Fruit fly (Drosophila melanogaster): Measurements from ENCODE around the gene ver.
A peak's percentile ranks its signal among the peaks of the same experiment; 100 is the strongest.

Gene ver

DNA sequence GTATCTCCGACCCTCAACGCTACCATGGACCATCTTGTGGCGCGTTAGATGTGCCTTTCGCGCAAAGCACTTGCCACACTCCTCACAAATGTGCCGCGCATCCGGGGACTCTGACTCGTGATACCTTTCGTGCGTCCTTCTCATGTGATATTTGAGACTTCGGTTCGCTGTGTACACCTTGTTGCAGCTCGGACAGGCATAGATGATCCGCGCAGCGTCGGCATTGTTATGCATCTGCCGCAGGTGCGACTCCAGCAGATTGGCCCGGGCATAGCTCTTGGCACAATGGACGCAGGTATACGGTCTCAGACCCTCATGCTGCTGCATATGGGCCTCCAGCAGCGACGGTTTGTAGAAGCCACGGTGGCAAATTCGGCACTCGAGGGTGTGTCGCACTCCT is 17.8 kb upstream of the ver start:
- TF ChIP-seq CG7368 (GFP tag; optimal IDR thresholded peaks at IDR 0.05) = no peak
- no peak for TF ChIP-seq dsx (GFP tag; optimal IDR thresholded peaks at IDR 0.05; ENCODE audit: poor library complexity, severe bottlenecking)
- no peak for TF ChIP-seq CG1621 (tag; optimal IDR thresholded peaks at IDR 0.05)

DNA sequence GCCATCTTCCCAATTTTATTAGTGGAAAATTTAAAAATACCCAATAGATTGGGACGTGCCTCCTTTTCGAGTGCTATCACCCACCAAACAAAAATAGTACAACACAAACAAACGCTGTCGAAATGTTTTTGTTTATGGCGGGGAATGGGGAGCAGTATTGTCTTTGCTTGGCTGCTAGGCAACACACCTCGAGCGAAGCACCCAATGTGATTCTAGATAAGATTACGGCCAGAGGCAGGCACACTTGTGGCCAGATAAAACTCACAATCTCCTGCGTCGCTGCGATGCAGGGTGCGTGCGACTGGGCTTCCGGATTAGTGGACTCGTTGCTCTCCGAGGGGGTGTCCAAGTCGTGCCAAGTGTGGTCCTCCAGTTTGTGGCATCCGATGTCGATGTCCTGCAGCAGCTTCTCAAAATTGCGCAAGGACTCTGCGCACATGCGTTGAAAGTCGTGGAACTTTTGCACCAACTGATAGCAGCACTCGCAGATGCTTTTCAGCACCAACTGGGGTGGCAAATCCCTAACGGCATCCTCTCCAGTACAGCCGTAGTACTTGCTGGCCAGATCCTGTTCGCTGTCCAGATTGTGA is 16.7 kb upstream of the ver start:
- TF ChIP-seq Sox15 (GFP tag; optimal IDR thresholded peaks at IDR 0.05) (no peak), lz (GFP tag; optimal IDR thresholded peaks at IDR 0.05) (no peak), Sox14 (GFP tag; optimal IDR thresholded peaks at IDR 0.05) (no peak), CG7368 (GFP tag; optimal IDR thresholded peaks at IDR 0.05) (no peak), vri (GFP tag; optimal IDR thresholded peaks at IDR 0.05) (no peak), Hr39 (GFP tag; optimal IDR thresholded peaks at IDR 0.05) (no peak), CG9139 (GFP tag; optimal IDR thresholded peaks at IDR 0.05) (no peak), CG3032 (tag; optimal IDR thresholded peaks at IDR 0.05) (no peak), net (GFP tag; optimal IDR thresholded peaks at IDR 0.05) (no peak), CG31627 (GFP tag; optimal IDR thresholded peaks at IDR 0.05) (no peak), Eip75B (GFP tag; optimal IDR thresholded peaks at IDR 0.05) (no peak), CG11902 (GFP tag; optimal IDR thresholded peaks at IDR 0.05) (no peak), Lpt (GFP tag; optimal IDR thresholded peaks at IDR 0.05) (no peak), CG6854 (GFP tag; optimal IDR thresholded peaks at IDR 0.05) (no peak), CG6276 (GFP tag; optimal IDR thresholded peaks at IDR 0.05) (no peak), CG32006 (GFP tag; optimal IDR thresholded peaks at IDR 0.05) (no peak), ss (GFP tag; optimal IDR thresholded peaks at IDR 0.05) (no peak)

DNA sequence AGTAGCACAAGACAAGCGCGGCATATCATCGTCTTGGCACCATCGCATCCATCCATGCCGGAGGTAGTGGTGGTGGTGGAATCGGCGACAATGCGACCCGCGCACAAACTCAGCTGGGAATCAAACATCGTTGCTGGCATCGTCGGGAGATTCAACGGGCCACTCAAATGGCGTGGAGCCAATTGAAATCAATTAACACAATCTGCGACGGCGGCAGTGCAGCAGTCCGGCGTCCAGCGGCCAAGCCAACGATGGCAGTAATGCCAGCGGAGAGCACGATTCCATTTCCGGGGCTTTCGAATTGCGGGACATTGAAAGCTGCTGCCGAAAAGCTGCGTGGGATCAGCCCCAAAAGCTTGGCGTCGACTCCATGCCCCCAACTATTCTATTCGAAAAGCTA is 16.2 kb upstream of the ver start, which contains the start of gene CG10654:
Gene CG10654 (minus strand): TSS at position 270 of the 400 bp plus-strand sequence.
- TF ChIP-seq CG9139 (GFP tag; optimal IDR thresholded peaks at IDR 0.05) (no peak), cyc (GFP tag; optimal IDR thresholded peaks at IDR 0.05) (no peak), vri (GFP tag; optimal IDR thresholded peaks at IDR 0.05) (no peak), CG6854 (GFP tag; optimal IDR thresholded peaks at IDR 0.05) (no peak), CG4318 (GFP tag; optimal IDR thresholded peaks at IDR 0.05) (no peak), dac (GFP tag; optimal IDR thresholded peaks at IDR 0.05) (no peak), CG16779 (tag; optimal IDR thresholded peaks at IDR 0.05) (no peak), fd85E (GFP tag; optimal IDR thresholded peaks at IDR 0.05) (no peak), CG6808 (GFP tag; optimal IDR thresholded peaks at IDR 0.05) (no peak), CG1621 (tag; optimal IDR thresholded peaks at IDR 0.05) (no peak), Met (GFP tag; optimal IDR thresholded peaks at IDR 0.05) (no peak), spab (GFP tag; optimal IDR thresholded peaks at IDR 0.05) (no peak), Hr39 (GFP tag; optimal IDR thresholded peaks at IDR 0.05) (no peak), topi (GFP tag; optimal IDR thresholded peaks at IDR 0.05) (no peak), svp (GFP tag) (no peak), CG8632 (GFP tag; optimal IDR thresholded peaks at IDR 0.05) (no peak), Sox15 (GFP tag; optimal IDR thresholded peaks at IDR 0.05) (no peak), CG11902 (GFP tag; optimal IDR thresholded peaks at IDR 0.05) (no peak)

DNA sequence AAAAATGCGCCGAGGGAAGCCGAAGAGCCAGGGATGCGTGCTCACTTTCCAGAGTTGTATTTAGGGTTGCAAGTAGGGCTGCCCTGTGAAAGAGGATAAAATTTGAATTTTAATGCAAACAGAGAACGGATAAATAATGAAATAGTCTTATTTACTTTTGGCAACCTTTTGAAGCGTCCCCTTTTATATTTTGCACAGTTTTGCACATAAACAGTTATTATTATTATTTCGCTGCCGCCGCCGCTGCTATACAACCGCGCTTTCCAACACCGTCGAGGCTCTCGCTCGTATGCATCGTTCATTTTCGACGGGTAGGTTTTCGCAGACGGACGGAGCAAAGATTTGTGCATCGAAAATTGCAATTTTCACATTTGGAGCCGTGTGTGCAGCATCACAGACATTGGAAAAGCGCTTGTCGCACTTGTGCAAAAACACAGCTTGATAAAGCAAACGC is 9.0 kb upstream of the ver start, which contains the start of the genes sti and tral:
Gene sti (minus strand): TSS at position 54 of the 454 bp plus-strand sequence.
Gene tral (plus strand): TSS at position 298 of the 454 bp plus-strand sequence.
- TF ChIP-seq vri (GFP tag; optimal IDR thresholded peaks at IDR 0.05) = no peak
- peak; percentile 55 for TF ChIP-seq fkh (GFP tag; optimal IDR thresholded peaks at IDR 0.05)
- TF ChIP-seq Hr39 (GFP tag; optimal IDR thresholded peaks at IDR 0.05) = peak; percentile 92
- TF ChIP-seq Eip75B (GFP tag; optimal IDR thresholded peaks at IDR 0.05) = no peak
- TF ChIP-seq dsx (GFP tag; optimal IDR thresholded peaks at IDR 0.05; ENCODE audit: poor library complexity, severe bottlenecking) = no peak
- TF ChIP-seq CG6792 (GFP tag; optimal IDR thresholded peaks at IDR 0.05) = peak; percentile 82
- no peak for TF ChIP-seq CG16779 (tag; optimal IDR thresholded peaks at IDR 0.05)
- no peak; the same call in 1 of the 2 replicates for TF ChIP-seq CG15336 (GFP tag; IDR thresholded peaks at IDR 0.05)
- TF ChIP-seq Ets21C (GFP tag; optimal IDR thresholded peaks at IDR 0.05) = peak; percentile 84
- no peak for TF ChIP-seq CG6276 (GFP tag; optimal IDR thresholded peaks at IDR 0.05)
- peak; percentile 75 for TF ChIP-seq CG34406 (GFP tag; optimal IDR thresholded peaks at IDR 0.05)
- TF ChIP-seq Blimp-1 (GFP tag; optimal IDR thresholded peaks at IDR 0.05) = peak; percentile 52
- TF ChIP-seq CG3919 (GFP tag; optimal IDR thresholded peaks at IDR 0.05) = peak; percentile 89
- TF ChIP-seq CG6808 (GFP tag; optimal IDR thresholded peaks at IDR 0.05) = peak; percentile 35
- peak; percentile 53 for TF ChIP-seq fd59A (GFP tag; optimal IDR thresholded peaks at IDR 0.05)
- peak; percentile 87 for TF ChIP-seq Met (GFP tag; optimal IDR thresholded peaks at IDR 0.05)
- TF ChIP-seq CG11294 (GFP tag; IDR thresholded peaks at IDR 0.05) = peak; percentile 27; the same call in 1 of the 2 replicates
- TF ChIP-seq CG4318 (GFP tag; optimal IDR thresholded peaks at IDR 0.05) = peak; percentile 48
- peak; percentile 67 for TF ChIP-seq CG7368 (GFP tag; optimal IDR thresholded peaks at IDR 0.05)
- TF ChIP-seq Hr38 (GFP tag; optimal IDR thresholded peaks at IDR 0.05) = peak; percentile 78
- peak; percentile 87 for TF ChIP-seq Sox14 (GFP tag; optimal IDR thresholded peaks at IDR 0.05)
- peak; percentile 29 for TF ChIP-seq CG9139 (GFP tag; optimal IDR thresholded peaks at IDR 0.05)
- TF ChIP-seq CG11762 (GFP tag; optimal IDR thresholded peaks at IDR 0.05; ENCODE audit: insufficient read depth) = no peak
- peak; percentile 88 for TF ChIP-seq CG10631 (GFP tag; optimal IDR thresholded peaks at IDR 0.05)
- peak; percentile 88 for TF ChIP-seq achi (GFP tag; optimal IDR thresholded peaks at IDR 0.05)

All from whole organism, prepupa.